Fruit fly (Drosophila melanogaster) whole organism, embryonic: ENCODE results near the gene ND-24L.
A peak's percentile ranks its signal among the peaks of the same experiment; 100 is the strongest.

Experiments used
- CG12219 ChIP-seq: fragments of 200-800 bp; sonication (Bioruptor generic); optimal IDR thresholded peaks from 3 replicates; lab custom pipeline; 2018; ENCODE audit warnings: missing biosample characterization, mild to moderate bottlenecking, missing genetic modification characterization
- CG3407 ChIP-seq: fragments of 200-800 bp; sonication (Bioruptor generic); optimal IDR thresholded peaks from 2 replicates; lab custom pipeline; 2018; ENCODE audit warnings: missing biosample characterization, mild to moderate bottlenecking, missing genetic modification characterization
- CTCF ChIP-seq: fragments of 200-800 bp; sonication (Bioruptor generic); optimal IDR thresholded peaks from 2 replicates; lab custom pipeline; 2017; ENCODE audit warnings: missing biosample characterization, mild to moderate bottlenecking, missing genetic modification characterization, moderate library complexity
- Ets65A ChIP-seq: fragments of 200-800 bp; sonication (Bioruptor generic); peaks from one replicate; lab custom pipeline; 2016; ENCODE audit warnings: missing biosample characterization, missing genetic modification characterization
- Spps ChIP-seq: fragments of 200-800 bp; sonication (Bioruptor generic); optimal IDR thresholded peaks from 2 replicates; lab custom pipeline; 2018; ENCODE audit warnings: missing biosample characterization, mild to moderate bottlenecking, missing genetic modification characterization
- eyg ChIP-seq: fragments of 200-800 bp; sonication (Bioruptor generic); optimal IDR thresholded peaks from 3 replicates; lab custom pipeline; 2016; ENCODE audit warnings: missing biosample characterization, missing genetic modification characterization
- sc ChIP-seq, 3 experiments: fragments of >200 bp in 2 of 3; fragments of 200-800 bp in 1 of 3; sonication (Bioruptor generic) in 1 of 3; optimal IDR thresholded peaks; 2 replicates in 2 of 3; 3 replicates in 1 of 3; lab custom pipeline; 2017; ENCODE audit warnings: mild to moderate bottlenecking in 1 of 3, missing biosample characterization in 1 of 3, missing genetic modification characterization in 1 of 3, missing genetic modification reagents in 1 of 3
- slbo ChIP-seq: fragments of 200-800 bp; sonication (Bioruptor generic); IDR thresholded peaks from 2 replicates; pipeline ENCODE4 v1.3.6; 2022; ENCODE audit warnings: missing biosample characterization, missing genetic modification characterization

ND-24L gene

DNA sequence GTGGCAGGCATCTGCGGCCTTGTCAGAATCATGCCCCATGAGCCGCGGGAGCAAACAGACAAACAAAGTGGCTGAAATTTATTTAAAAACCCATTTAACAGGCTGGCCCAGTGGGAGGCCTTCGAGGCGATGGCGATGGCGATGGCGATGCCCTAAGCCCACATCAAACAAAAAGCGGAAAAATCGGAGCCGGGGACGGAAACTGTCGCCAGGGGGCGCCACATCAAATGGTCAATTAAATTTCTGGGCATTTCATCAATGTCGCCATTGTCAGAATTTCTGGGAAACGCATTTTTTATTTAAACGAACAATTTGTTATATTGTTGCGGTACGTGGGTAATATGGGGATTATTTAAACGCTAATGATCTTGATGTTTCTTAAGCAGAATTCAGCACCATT, 28.4 kb downstream of the ND-24L start:
- TF ChIP-seq eyg (GFP tag; lab: Kevin White, UChicago) (no peak), CG12219 (GFP tag; lab: Kevin White, UChicago) (no peak), slbo (GFP tag; lab: Robert Waterston, UW) (0 out of 2 replicates have a peak, but pooled peaks have one; percentile 4), CG3407 (GFP tag; lab: Kevin White, UChicago) (no peak), CTCF (GFP tag; lab: Kevin White, UChicago) (peak; percentile 65), Ets65A (GFP tag; lab: Kevin White, UChicago) (peak; percentile 3), sc (optimal IDR thresholded peaks at IDR 0.05; lab: Kevin White, UChicago) (no peak), sc (GFP tag; optimal IDR thresholded peaks at IDR 0.05; lab: Kevin White, UChicago) (no peak), Spps (tag; lab: Kevin White, UChicago) (no peak)
- TF ChIP-seq, all 482 proteins: peak for 3
